Fruit fly (Drosophila melanogaster) whole organism, embryonic: ENCODE results near the gene Cep290.

Source experiments
- C15 ChIP-seq: fragments of 200-800 bp; sonication (Bioruptor generic); IDR thresholded peaks from 3 replicates; pipeline ENCODE4 v1.3.6; 2022; ENCODE audit warnings: missing biosample characterization, missing genetic modification characterization
- CG10321 ChIP-seq: fragments of 200-800 bp; sonication (Bioruptor generic); IDR thresholded peaks from 2 replicates; pipeline ENCODE4 v1.3.6; 2022; ENCODE audit warnings: missing biosample characterization, missing genetic modification characterization
- CG11456 ChIP-seq: fragments of 200-800 bp; sonication (Bioruptor generic); IDR thresholded peaks from 3 replicates; pipeline ENCODE4 v1.3.6; 2022; ENCODE audit warnings: missing biosample characterization, missing genetic modification characterization
- CG11560 ChIP-seq: fragments of 200-800 bp; sonication (Bioruptor generic); IDR thresholded peaks from 3 replicates; pipeline ENCODE4 v1.3.6; 2022; ENCODE audit warnings: missing biosample characterization, missing genetic modification characterization
- CG11696 ChIP-seq: fragments of 200-800 bp; sonication (Bioruptor generic); IDR thresholded peaks from 2 replicates; pipeline ENCODE4 v1.3.6; 2022; ENCODE audit warnings: missing biosample characterization, missing genetic modification characterization
- CG13123 ChIP-seq: fragments of 200-800 bp; sonication (Bioruptor generic); optimal IDR thresholded peaks from 2 replicates; lab custom pipeline; 2016; ENCODE audit warnings: missing biosample characterization, missing genetic modification characterization
- CG13296 ChIP-seq: fragments of 200-800 bp; sonication (Bioruptor generic); optimal IDR thresholded peaks from 3 replicates; lab custom pipeline; 2018; ENCODE audit warnings: missing biosample characterization, mild to moderate bottlenecking, missing genetic modification characterization
- CG13424 ChIP-seq: fragments of 200-800 bp; sonication (Bioruptor generic); optimal IDR thresholded peaks from 2 replicates; lab custom pipeline; 2019; ENCODE audit warnings: missing biosample characterization, mild to moderate bottlenecking, missing genetic modification characterization, moderate library complexity
- CG13775 ChIP-seq: fragments of 200-800 bp; sonication (Bioruptor generic); optimal IDR thresholded peaks from 3 replicates; lab custom pipeline; 2017; ENCODE audit warnings: missing biosample characterization, mild to moderate bottlenecking, missing genetic modification characterization
- CG14014 ChIP-seq: fragments of 200-800 bp; sonication (Bioruptor generic); IDR thresholded peaks from 2 replicates; pipeline ENCODE4 v1.3.6; 2022; ENCODE audit warnings: missing biosample characterization, missing genetic modification characterization
- CG15601 ChIP-seq: fragments of 200-800 bp; sonication (Bioruptor generic); optimal IDR thresholded peaks from 3 replicates; lab custom pipeline; 2019; ENCODE audit warnings: missing biosample characterization, mild to moderate bottlenecking, missing genetic modification characterization, moderate library complexity
- CG18599 ChIP-seq: fragments of 200-800 bp; sonication (Bioruptor generic); optimal IDR thresholded peaks from 3 replicates; lab custom pipeline; 2017; ENCODE audit warnings: missing biosample characterization, missing genetic modification characterization, mild to moderate bottlenecking, moderate library complexity, missing genetic modification reagents
- CG2116 ChIP-seq: fragments of 200-800 bp; sonication (Bioruptor generic); optimal IDR thresholded peaks from 3 replicates; lab custom pipeline; 2018; ENCODE audit warnings: missing biosample characterization, mild to moderate bottlenecking, missing genetic modification characterization
- CG2120 ChIP-seq: fragments of 200-800 bp; sonication (Bioruptor generic); optimal IDR thresholded peaks from 3 replicates; lab custom pipeline; 2016; ENCODE audit warnings: missing biosample characterization, missing genetic modification characterization
- CG2678 ChIP-seq: fragments of 200-800 bp; sonication (Bioruptor generic); optimal IDR thresholded peaks from 3 replicates; lab custom pipeline; 2019; ENCODE audit warnings: missing biosample characterization, mild to moderate bottlenecking, missing genetic modification characterization, moderate library complexity
- CG33557 ChIP-seq: fragments of 200-800 bp; sonication (Bioruptor generic); optimal IDR thresholded peaks from 2 replicates; lab custom pipeline; 2019; ENCODE audit warnings: missing biosample characterization, mild to moderate bottlenecking, missing genetic modification characterization, moderate library complexity
- CG34376 ChIP-seq: fragments of 200-800 bp; sonication (Bioruptor generic); optimal IDR thresholded peaks from 2 replicates; lab custom pipeline; 2018; ENCODE audit warnings: missing biosample characterization, mild to moderate bottlenecking, missing genetic modification characterization
- CG6689 ChIP-seq: fragments of 200-800 bp; sonication (Bioruptor generic); IDR thresholded peaks from 2 replicates; pipeline ENCODE4 v1.3.6; 2022; ENCODE audit warnings: missing biosample characterization, missing genetic modification characterization
- CG6765 ChIP-seq: fragments of 200-800 bp; sonication (Bioruptor generic); optimal IDR thresholded peaks from 3 replicates; lab custom pipeline; 2017; ENCODE audit warnings: missing biosample characterization, mild to moderate bottlenecking, missing genetic modification characterization
- CG6813 ChIP-seq: fragments of 200-800 bp; sonication (Bioruptor generic); optimal IDR thresholded peaks from 2 replicates; lab custom pipeline; 2017; ENCODE audit warnings: missing biosample characterization, missing genetic modification characterization, mild to moderate bottlenecking, moderate library complexity, missing genetic modification reagents
- CG7372 ChIP-seq: fragments of 200-800 bp; sonication (Bioruptor generic); IDR thresholded peaks from 2 replicates; pipeline ENCODE4 v1.3.6; 2022; ENCODE audit warnings: missing biosample characterization, missing genetic modification characterization
- CG7963 ChIP-seq: fragments of 200-800 bp; sonication (Bioruptor generic); IDR thresholded peaks from 3 replicates; pipeline ENCODE4 v1.3.6; 2022; ENCODE audit warnings: missing biosample characterization, missing genetic modification characterization; ENCODE audit not compliant: partially characterized antibody
- CG8281 ChIP-seq: fragments of 200-800 bp; sonication (Bioruptor generic); optimal IDR thresholded peaks from 2 replicates; lab custom pipeline; 2018; ENCODE audit warnings: missing biosample characterization, mild to moderate bottlenecking, missing genetic modification characterization, moderate library complexity
- CG8290 ChIP-seq, 3 experiments: fragments of 200-800 bp; sonication (Bioruptor generic); optimal IDR thresholded peaks; 2 replicates each; lab custom pipeline; 2016 to 2019; ENCODE audit warnings: missing biosample characterization in 3 of 3, missing genetic modification characterization in 3 of 3, mild to moderate bottlenecking in 2 of 3, moderate library complexity in 1 of 3
- CG8388 ChIP-seq: fragments of 200-800 bp; sonication (Bioruptor generic); optimal IDR thresholded peaks from 2 replicates; lab custom pipeline; 2019; ENCODE audit warnings: missing biosample characterization, mild to moderate bottlenecking, missing genetic modification characterization, moderate library complexity
- Fer1 ChIP-seq: fragments of 200-800 bp; sonication (Bioruptor generic); optimal IDR thresholded peaks from 2 replicates; lab custom pipeline; 2017; ENCODE audit warnings: missing biosample characterization, mild to moderate bottlenecking, missing genetic modification characterization
- GATAe ChIP-seq: fragments of 200-800 bp; sonication (Bioruptor generic); conservative IDR thresholded peaks from 2 replicates; pipeline ENCODE4 v1.3.6; 2022; ENCODE audit warnings: missing biosample characterization, missing genetic modification characterization
- Meics ChIP-seq: fragments of 200-800 bp; sonication (Bioruptor generic); optimal IDR thresholded peaks from 2 replicates; lab custom pipeline; 2017; ENCODE audit warnings: missing biosample characterization, mild to moderate bottlenecking, missing genetic modification characterization
- Scr ChIP-seq: fragments of 200-800 bp; sonication (Bioruptor generic); IDR thresholded peaks from 2 replicates; pipeline ENCODE4 v1.3.6; 2022; ENCODE audit warnings: missing biosample characterization, missing genetic modification characterization; ENCODE audit not compliant: partially characterized antibody
- Sin3A ChIP-seq: fragments of >200 bp; optimal IDR thresholded peaks from 2 replicates; lab custom pipeline; 2018
- ap ChIP-seq: fragments of 200-800 bp; sonication (Bioruptor generic); IDR thresholded peaks from 2 replicates; pipeline ENCODE4 v1.3.6; 2022; ENCODE audit warnings: missing biosample characterization, missing genetic modification characterization
- bab2 ChIP-seq: fragments of 200-800 bp; sonication (Bioruptor generic); optimal IDR thresholded peaks from 2 replicates; lab custom pipeline; 2016; ENCODE audit warnings: missing biosample characterization, missing genetic modification characterization
- chinmo ChIP-seq: fragments of 200-800 bp; sonication (Bioruptor generic); IDR thresholded peaks from 4 replicates; pipeline ENCODE4 v1.3.6; 2022; ENCODE audit warnings: missing biosample characterization, missing genetic modification characterization; ENCODE audit not compliant: partially characterized antibody
- corto ChIP-seq: fragments of 200-800 bp; sonication (Bioruptor generic); optimal IDR thresholded peaks from 2 replicates; lab custom pipeline; 2016; ENCODE audit warnings: missing biosample characterization, mild to moderate bottlenecking, missing genetic modification characterization, moderate library complexity
- dmrt99B ChIP-seq: fragments of 200-800 bp; sonication (Bioruptor generic); optimal IDR thresholded peaks from 2 replicates; lab custom pipeline; 2018; ENCODE audit warnings: missing biosample characterization, mild to moderate bottlenecking, missing genetic modification characterization, moderate library complexity
- exex ChIP-seq: fragments of 200-800 bp; sonication (Bioruptor generic); optimal IDR thresholded peaks from 4 replicates; lab custom pipeline; 2018; ENCODE audit warnings: missing biosample characterization, mild to moderate bottlenecking, missing genetic modification characterization, moderate library complexity
- ind ChIP-seq: fragments of 200-800 bp; sonication (Bioruptor generic); optimal IDR thresholded peaks from 3 replicates; lab custom pipeline; 2016; ENCODE audit warnings: missing biosample characterization, missing genetic modification characterization
- lab ChIP-seq: fragments of 200-800 bp; sonication (Bioruptor generic); optimal IDR thresholded peaks from 3 replicates; lab custom pipeline; 2017; ENCODE audit warnings: missing biosample characterization, missing genetic modification characterization, mild to moderate bottlenecking, moderate library complexity, missing genetic modification reagents
- mirr ChIP-seq: fragments of 200-800 bp; sonication (Bioruptor generic); optimal IDR thresholded peaks from 3 replicates; lab custom pipeline; 2018; ENCODE audit warnings: missing biosample characterization, mild to moderate bottlenecking, missing genetic modification characterization
- onecut ChIP-seq: fragments of 200-800 bp; sonication (Bioruptor generic); IDR thresholded peaks from 2 replicates; pipeline ENCODE4 v1.3.6; 2022; ENCODE audit warnings: missing biosample characterization, missing genetic modification characterization
- psq ChIP-seq: fragments of 200-800 bp; sonication (Bioruptor generic); optimal IDR thresholded peaks from 2 replicates; lab custom pipeline; 2017; ENCODE audit warnings: missing biosample characterization, missing genetic modification characterization
- sd ChIP-seq: fragments of 200-800 bp; sonication (Bioruptor generic); optimal IDR thresholded peaks from 3 replicates; lab custom pipeline; 2018; ENCODE audit warnings: missing biosample characterization, mild to moderate bottlenecking, missing genetic modification characterization, moderate library complexity
- tap ChIP-seq: fragments of 200-800 bp; optimal IDR thresholded peaks from 3 replicates; lab custom pipeline; 2019; ENCODE audit warnings: missing biosample characterization, mild to moderate bottlenecking, missing genetic modification characterization, moderate library complexity

Gene Cep290

dm6 chr3L:851061-851460 is 7.3 kb downstream of the Cep290 start, which contains the start of gene Dci (continued):
- peak; percentile 54 for TF ChIP-seq Meics
- TF ChIP-seq CG13123 (GFP tag; lab: Kevin White, UChicago), result no peak
- peak; percentile 79 for TF ChIP-seq CG11456
- TF ChIP-seq CG15601 (tag; lab: Kevin White, UChicago), result no peak
- TF ChIP-seq Sin3A, result peak; percentile 83
- no peak for TF ChIP-seq dmrt99B (tag; lab: Kevin White, UChicago)
- peak; percentile 83 for TF ChIP-seq CG2120
- TF ChIP-seq sd (tag; lab: Kevin White, UChicago), result no peak
- TF ChIP-seq CG2116 (GFP tag; lab: Kevin White, UChicago), result peak; percentile 59
- TF ChIP-seq chinmo (GFP tag; lab: Robert Waterston, UW), result 0 out of 4 replicates have a peak, but pooled peaks have one; percentile 49
- TF ChIP-seq CG6689 (GFP tag; lab: Robert Waterston, UW), result peak; percentile 59
- peak; percentile 48; the same call in 1 of the 2 replicates for TF ChIP-seq CG10321
- peak; percentile 80 for TF ChIP-seq ind (GFP tag; lab: Kevin White, UChicago)
- TF ChIP-seq Fer1 (GFP tag; lab: Kevin White, UChicago), result no peak
- peak; percentile 72 for TF ChIP-seq CG18599 (GFP tag; lab: Kevin White, UChicago)
- peak; percentile 65 for TF ChIP-seq CG7963 (GFP tag; lab: Robert Waterston, UW)
- peak; percentile 78 for TF ChIP-seq bab2 (GFP tag; lab: Kevin White, UChicago)
- peak; percentile 58 for TF ChIP-seq ap
- peak; percentile 9; the same call in 1 of the 2 replicates for TF ChIP-seq onecut (GFP tag; lab: Robert Waterston, UW)
- TF ChIP-seq C15 (GFP tag; lab: Robert Waterston, UW), result peak; percentile 43; the same call in 1 of the 3 replicates
- TF ChIP-seq CG13424 (tag; lab: Kevin White, UChicago), result peak; percentile 68
- no peak for TF ChIP-seq CG6765 (GFP tag; lab: Kevin White, UChicago)
- peak; percentile 88 for TF ChIP-seq Scr (GFP tag; lab: Robert Waterston, UW)
- TF ChIP-seq corto (GFP tag; lab: Kevin White, UChicago), result no peak
- no peak for TF ChIP-seq tap
- TF ChIP-seq psq (GFP tag; lab: Kevin White, UChicago), result peak; percentile 40
- TF ChIP-seq CG33557 (GFP tag; lab: Kevin White, UChicago), result no peak

- TF ChIP-seq CG2678 (tag; lab: Kevin White, UChicago) (peak; percentile 24), CG14014 (GFP tag; lab: Robert Waterston, UW) (no peak), GATAe (GFP tag; lab: Robert Waterston, UW) (0 out of 2 replicates have a peak, but pooled peaks have one; percentile 16), lab (GFP tag; lab: Kevin White, UChicago) (peak; percentile 5), CG18599 (GFP tag; lab: Kevin White, UChicago) (peak; percentile 16), exex (peak; percentile 88), CG13775 (GFP tag; lab: Kevin White, UChicago) (no peak), CG11696 (GFP tag; lab: Robert Waterston, UW) (peak; percentile 66), sd (tag; lab: Kevin White, UChicago) (peak; percentile 47), CG8290 (GFP tag; optimal IDR thresholded peaks at IDR 0.05; lab: Kevin White, UChicago) (no peak), CG8290 (tag; optimal IDR thresholded peaks at IDR 0.05; lab: Kevin White, UChicago) (peak in 1 of 2 experiments; percentile 15), mirr (GFP tag; lab: Kevin White, UChicago) (peak; percentile 82), CG6813 (peak; percentile 27), CG8281 (tag; lab: Kevin White, UChicago) (peak; percentile 26), CG8388 (GFP tag; lab: Kevin White, UChicago) (no peak), CG13296 (GFP tag; lab: Kevin White, UChicago) (peak; percentile 44), CG11560 (tag; lab: Robert Waterston, UW) (no peak), CG7372 (GFP tag; lab: Robert Waterston, UW) (no peak), CG34376 (GFP tag; lab: Kevin White, UChicago) (peak; percentile 20)
Measured at dm6 chr3L:852267-852666, 8.5 kb downstream of the Cep290 start.
